Worm (Caenorhabditis elegans): ENCODE measurements around the gene nhr-100.

- TF ChIP-seq ama-1 (optimal IDR thresholded peaks at IDR 0.05) (no peak), unc-39 (tag; optimal IDR thresholded peaks at IDR 0.05) (no peak), ztf-11 (tag; optimal IDR thresholded peaks at IDR 0.05) (no peak), nhr-11 (tag; optimal IDR thresholded peaks at IDR 0.05) (no peak), unc-62 (GFP tag; optimal IDR thresholded peaks at IDR 0.05) (no peak), nhr-25 (tag; optimal IDR thresholded peaks at IDR 0.05) (no peak), zag-1 (tag; optimal IDR thresholded peaks at IDR 0.05) (no peak), aly-2 (tag; optimal IDR thresholded peaks at IDR 0.05) (no peak), nhr-12 (tag; optimal IDR thresholded peaks at IDR 0.05) (no peak)
Observed at ce11 chrIV:9777535-9777934, 49.1 kb downstream of the nhr-100 start, which contains the start of gene sna-2.

Measured in whole organism, L2 larva.